Worm (Caenorhabditis elegans): Measurements from ENCODE around the gene best-2.

DNA sequence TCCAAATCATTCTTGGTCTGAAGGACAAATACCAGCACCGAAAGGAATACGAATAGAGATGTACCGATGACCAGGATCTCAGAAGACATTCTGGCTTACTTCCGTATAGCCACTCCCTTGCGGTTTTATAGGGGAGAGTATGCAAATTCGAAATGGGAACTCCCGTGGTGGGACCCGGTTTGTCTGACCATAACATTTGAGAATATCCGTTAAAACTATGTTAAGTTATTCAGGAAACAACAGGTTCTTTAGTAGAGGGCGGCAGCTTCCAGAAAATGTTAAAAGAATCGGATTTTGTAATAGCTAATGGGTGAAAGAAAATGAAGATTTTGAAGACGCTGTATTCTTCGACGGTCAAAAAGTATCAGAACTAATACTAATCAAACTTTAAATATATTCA lies 45.7 kb downstream of the best-2 start, which contains the start of gene col-131:
- TF ChIP-seq nhr-12 (tag; optimal IDR thresholded peaks at IDR 0.05) (no peak), efl-3 (GFP tag; optimal IDR thresholded peaks at IDR 0.05) (no peak), lin-39 (tag; optimal IDR thresholded peaks at IDR 0.05) (no peak), pag-3 (tag; optimal IDR thresholded peaks at IDR 0.05; ENCODE audit: borderline replicate concordance, insufficient read depth) (no peak), nhr-90 (tag; optimal IDR thresholded peaks at IDR 0.05; ENCODE audit: poor library complexity) (no peak)

Data from whole organism, L1 larva.